Fruit fly (Drosophila melanogaster) whole organism, wandering third instar larva: ENCODE measurements around the gene nau.

Experiments used
- CG32264 ChIP-seq: fragments of 200-800 bp; sonication (Bioruptor generic); optimal IDR thresholded peaks from 2 replicates; lab custom pipeline; 2016; ENCODE audit warnings: missing biosample characterization, missing genetic modification characterization
- CG9705 ChIP-seq: fragments of 200-800 bp; sonication (Bioruptor generic); optimal IDR thresholded peaks from 2 replicates; lab custom pipeline; 2018; ENCODE audit warnings: missing biosample characterization, mild to moderate bottlenecking, missing genetic modification characterization
- CrebA ChIP-seq: fragments of 200-800 bp; sonication (Bioruptor generic); optimal IDR thresholded peaks from 2 replicates; lab custom pipeline; 2016; ENCODE audit warnings: missing biosample characterization, mild to moderate bottlenecking, missing genetic modification characterization, borderline replicate concordance
- Hr78 ChIP-seq: fragments of >200 bp; optimal IDR thresholded peaks from 2 replicates; lab custom pipeline; 2017; ENCODE audit warnings: missing biosample characterization, missing genetic modification characterization
- Hr83 ChIP-seq: fragments of 200-300 bp; sonication (Bioruptor generic); optimal IDR thresholded peaks from 2 replicates; lab custom pipeline; 2016; ENCODE audit warnings: missing biosample characterization, mild to moderate bottlenecking, missing genetic modification characterization, moderate library complexity; ENCODE audit not compliant: poor library complexity, severe bottlenecking
- Jra ChIP-seq: sonication (Bioruptor generic); optimal IDR thresholded peaks from 2 replicates; lab custom pipeline; 2016; ENCODE audit warnings: missing biosample characterization, missing genetic modification characterization
- Mio ChIP-seq: sonication (Bioruptor generic); optimal IDR thresholded peaks from 2 replicates; lab custom pipeline; 2016; ENCODE audit warnings: missing biosample characterization, missing genetic modification characterization
- Myc ChIP-seq: fragments of >200 bp; optimal IDR thresholded peaks from 2 replicates; lab custom pipeline; 2017
- N ChIP-seq: fragments of >200 bp; optimal IDR thresholded peaks from 2 replicates; lab custom pipeline; 2018; ENCODE audit warnings: missing biosample characterization, missing external identifiers, missing genetic modification characterization
- OdsH ChIP-seq: fragments of 200-800 bp; sonication (Bioruptor generic); optimal IDR thresholded peaks from 2 replicates; lab custom pipeline; 2016; ENCODE audit warnings: missing biosample characterization, mild to moderate bottlenecking, missing genetic modification characterization
- Rel ChIP-seq, 2 experiments: fragments of 200-800 bp; sonication (Bioruptor generic) in 1 of 2; optimal IDR thresholded peaks; 2 replicates in 1 of 2; 3 replicates in 1 of 2; lab custom pipeline; 2016 to 2019; ENCODE audit warnings: mild to moderate bottlenecking in 2 of 2, missing biosample characterization in 2 of 2, missing genetic modification characterization in 2 of 2, moderate library complexity in 1 of 2
- Sp1 ChIP-seq: fragments of 200-800 bp; sonication (Bioruptor generic); optimal IDR thresholded peaks from 3 replicates; lab custom pipeline; 2019; ENCODE audit warnings: missing biosample characterization, mild to moderate bottlenecking, missing genetic modification characterization, moderate library complexity
- Vsx2 ChIP-seq: fragments of 200-300, 225-300 bp; sonication (Bioruptor generic); optimal IDR thresholded peaks from 2 replicates; lab custom pipeline; 2018; ENCODE audit warnings: missing biosample characterization, missing genetic modification characterization; ENCODE audit not compliant: partially characterized antibody
- br ChIP-seq: fragments of 200-800 bp; sonication (Bioruptor generic); optimal IDR thresholded peaks from 2 replicates; lab custom pipeline; 2016; ENCODE audit warnings: missing biosample characterization, missing genetic modification characterization
- brk ChIP-seq: fragments of 200-800 bp; sonication (Bioruptor generic); optimal IDR thresholded peaks from 2 replicates; lab custom pipeline; 2016; ENCODE audit warnings: missing biosample characterization, mild to moderate bottlenecking, missing genetic modification characterization
- dl ChIP-seq, 2 experiments: fragments of 175-275, 200-275 bp in 1 of 2; fragments of 200-275 bp in 1 of 2; sonication (Bioruptor generic); optimal IDR thresholded peaks; lab custom pipeline; 2018; ENCODE audit warnings: mild to moderate bottlenecking in 2 of 2, missing biosample characterization in 2 of 2, missing genetic modification characterization in 2 of 2, moderate library complexity in 2 of 2; ENCODE audit not compliant: partially characterized antibody in 2 of 2, insufficient read depth in 1 of 2
- dmrt93B ChIP-seq: fragments of 200-800 bp; sonication (Bioruptor generic); optimal IDR thresholded peaks from 2 replicates; lab custom pipeline; 2018; ENCODE audit warnings: missing biosample characterization, mild to moderate bottlenecking, missing genetic modification characterization
- dsf ChIP-seq: sonication (Bioruptor generic); optimal IDR thresholded peaks from 2 replicates; lab custom pipeline; 2016; ENCODE audit warnings: missing biosample characterization, missing genetic modification characterization, borderline replicate concordance
- foxo ChIP-seq, 2 experiments: fragments of 200-800 bp; sonication (Bioruptor generic); optimal IDR thresholded peaks; 2 replicates in 1 of 2; 3 replicates in 1 of 2; lab custom pipeline; 2016 to 2017; ENCODE audit warnings: missing biosample characterization in 2 of 2, missing genetic modification characterization in 2 of 2
- fru ChIP-seq: fragments of 200-800 bp; sonication (Bioruptor generic); optimal IDR thresholded peaks from 3 replicates; lab custom pipeline; 2016; ENCODE audit warnings: missing biosample characterization, mild to moderate bottlenecking, missing genetic modification characterization
- jim ChIP-seq: fragments of 175-275, 200-325 bp; sonication (Bioruptor generic); optimal IDR thresholded peaks from 2 replicates; lab custom pipeline; 2016; ENCODE audit warnings: missing biosample characterization, mild to moderate bottlenecking, missing genetic modification characterization
- lola ChIP-seq: fragments of >200 bp; optimal IDR thresholded peaks from 2 replicates; lab custom pipeline; 2017; ENCODE audit warnings: missing biosample characterization, missing genetic modification characterization
- pan ChIP-seq: fragments of >200 bp; optimal IDR thresholded peaks from 2 replicates; lab custom pipeline; 2017
- psq ChIP-seq: fragments of 200-800 bp; sonication (Bioruptor generic); optimal IDR thresholded peaks from 3 replicates; lab custom pipeline; 2017; ENCODE audit warnings: missing biosample characterization, mild to moderate bottlenecking, missing genetic modification characterization, moderate library complexity
- rgr ChIP-seq: fragments of 200-800 bp; sonication (Bioruptor generic); optimal IDR thresholded peaks from 3 replicates; lab custom pipeline; 2016; ENCODE audit warnings: missing biosample characterization, mild to moderate bottlenecking, missing genetic modification characterization
- sage ChIP-seq: fragments of 200-800 bp; sonication (Bioruptor generic); optimal IDR thresholded peaks from 2 replicates; lab custom pipeline; 2016; ENCODE audit warnings: missing biosample characterization, mild to moderate bottlenecking, missing genetic modification characterization
- sv ChIP-seq: fragments of 200-800 bp; sonication (Bioruptor generic); optimal IDR thresholded peaks from 3 replicates; lab custom pipeline; 2016; ENCODE audit warnings: missing biosample characterization, missing genetic modification characterization
- usp ChIP-seq: fragments of >200 bp; optimal IDR thresholded peaks from 2 replicates; lab custom pipeline; 2017; ENCODE audit warnings: missing biosample characterization, missing genetic modification characterization

Gene nau

dm6 chr3R:23696145-23696544 is 22.0 kb downstream of the nau start, which contains the start of gene CG10252:
TSS of gene CG10252 (minus strand) at chr3R:23696245.
- no peak for TF ChIP-seq Jra (GFP tag; lab: Kevin White, UChicago)
- no peak for TF ChIP-seq Hr83 (GFP tag; lab: Kevin White, UChicago)
- TF ChIP-seq Sp1: no peak
- no peak for TF ChIP-seq CG32264
- no peak for TF ChIP-seq dsf (GFP tag; lab: Kevin White, UChicago)
- no peak for TF ChIP-seq dl (GFP tag; optimal IDR thresholded peaks at IDR 0.05; lab: Kevin White, UChicago; ENCODE audit: insufficient read depth in 1 of 2, partially characterized antibody in 2 of 2)
- no peak for TF ChIP-seq OdsH (GFP tag; lab: Kevin White, UChicago)
- TF ChIP-seq CG9705 (GFP tag; lab: Kevin White, UChicago): no peak
- TF ChIP-seq fru: no peak
- no peak for TF ChIP-seq sage (GFP tag; lab: Kevin White, UChicago)
- no peak for TF ChIP-seq pan (lab: Kevin White, UChicago)
- TF ChIP-seq CrebA (GFP tag; lab: Kevin White, UChicago): no peak
- TF ChIP-seq usp (GFP tag; lab: Kevin White, UChicago): no peak

DNA sequence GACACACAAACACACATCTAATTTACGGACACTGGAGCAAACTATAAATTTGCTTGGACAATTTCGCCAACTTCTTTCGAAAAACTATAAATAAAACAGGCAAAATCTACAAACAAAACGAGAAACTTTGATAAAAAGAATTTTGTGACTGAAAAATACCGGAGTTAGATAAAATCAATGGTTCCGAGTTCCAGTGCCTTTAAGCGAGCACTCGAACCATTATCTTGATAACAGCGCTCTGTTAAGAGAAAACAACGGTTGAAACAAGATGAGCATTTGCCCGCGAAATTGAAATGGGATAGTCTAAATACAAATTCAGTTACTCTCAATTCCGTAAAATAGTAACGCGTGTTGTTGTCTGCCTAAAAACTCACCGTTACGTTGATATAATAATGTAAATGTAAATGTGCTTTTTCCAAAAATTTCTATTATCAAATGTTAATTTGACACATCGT is 23.6 kb downstream of the nau start, which contains the start of gene CG10254:
TSS of gene CG10254 (minus strand) at position 405 of the 455 bp plus-strand sequence.
- TF ChIP-seq Rel (GFP tag; optimal IDR thresholded peaks at IDR 0.05; lab: Kevin White, UChicago): no peak
- no peak for TF ChIP-seq Rel (tag; optimal IDR thresholded peaks at IDR 0.05; lab: Kevin White, UChicago)
- TF ChIP-seq sage (GFP tag; lab: Kevin White, UChicago): no peak
- no peak for TF ChIP-seq jim
- no peak for TF ChIP-seq sv
- TF ChIP-seq psq (GFP tag; lab: Kevin White, UChicago): no peak
- TF ChIP-seq CG32264: no peak
- no peak for TF ChIP-seq rgr
- TF ChIP-seq Mio: no peak
- TF ChIP-seq Hr83 (GFP tag; lab: Kevin White, UChicago): no peak
- no peak for TF ChIP-seq foxo (GFP tag; optimal IDR thresholded peaks at IDR 0.05; lab: Kevin White, UChicago)
- TF ChIP-seq brk (GFP tag; lab: Kevin White, UChicago): no peak
- no peak for TF ChIP-seq usp (GFP tag; lab: Kevin White, UChicago)
- TF ChIP-seq Jra (GFP tag; lab: Kevin White, UChicago): no peak
- TF ChIP-seq Hr78: no peak
- no peak for TF ChIP-seq Vsx2
- TF ChIP-seq Sp1: no peak
- TF ChIP-seq, all 38 proteins: peak for 0

DNA sequence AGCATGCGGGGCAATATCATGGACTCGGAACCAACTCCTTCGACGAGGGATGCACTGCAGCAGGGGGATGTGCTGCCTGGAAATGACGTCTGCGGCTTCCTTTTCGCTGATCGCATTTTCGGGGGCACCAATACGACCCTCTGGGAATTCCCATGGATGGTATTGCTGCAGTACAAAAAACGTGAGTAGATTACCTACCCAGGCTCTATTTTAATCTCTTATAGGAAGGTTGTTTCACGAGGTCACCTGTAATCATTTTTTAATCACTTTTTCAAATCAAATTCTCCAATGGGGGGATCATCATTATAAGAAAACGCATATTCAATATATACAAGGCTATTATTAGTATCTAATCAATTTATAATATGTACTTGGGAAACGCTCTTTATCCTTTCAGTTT is 31.2 kb downstream of the nau start:
- TF ChIP-seq Rel (GFP tag; optimal IDR thresholded peaks at IDR 0.05; lab: Kevin White, UChicago) (no peak), Rel (tag; optimal IDR thresholded peaks at IDR 0.05; lab: Kevin White, UChicago) (peak; percentile 86), psq (GFP tag; lab: Kevin White, UChicago) (no peak)
- TF ChIP-seq, all 38 proteins: peak for 1

DNA sequence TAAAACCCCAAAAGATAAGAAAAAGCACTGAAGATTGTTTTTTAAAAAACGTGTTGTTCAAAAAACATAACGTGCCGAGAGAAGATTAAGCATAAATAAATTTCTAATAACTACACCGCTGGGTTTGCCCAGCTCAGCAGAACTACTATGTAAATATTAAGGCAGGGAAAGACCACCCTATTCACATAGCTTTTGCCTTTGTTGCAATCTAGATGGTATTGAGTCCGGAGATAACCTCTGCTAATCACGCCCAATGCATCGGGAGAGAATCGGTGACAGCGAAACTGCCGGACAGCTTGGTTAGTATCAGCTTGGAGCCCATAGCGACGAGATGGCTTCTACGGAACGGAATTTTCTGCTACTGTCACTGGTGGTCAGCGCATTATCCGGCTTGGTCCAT is 32.2 kb downstream of the nau start, which contains the start of gene SPE:
TSS of gene SPE (plus strand) at position 301 of the 400 bp plus-strand sequence.
- TF ChIP-seq CrebA (GFP tag; lab: Kevin White, UChicago): no peak
- TF ChIP-seq Rel (GFP tag; optimal IDR thresholded peaks at IDR 0.05; lab: Kevin White, UChicago): no peak
- TF ChIP-seq Rel (tag; optimal IDR thresholded peaks at IDR 0.05; lab: Kevin White, UChicago): peak; percentile 68
- TF ChIP-seq, all 38 proteins: peak for 1

- TF ChIP-seq OdsH (GFP tag; lab: Kevin White, UChicago) (no peak), lola (no peak), Sp1 (no peak), dl (GFP tag; optimal IDR thresholded peaks at IDR 0.05; lab: Kevin White, UChicago; ENCODE audit: insufficient read depth in 1 of 2, partially characterized antibody in 2 of 2) (no peak), brk (GFP tag; lab: Kevin White, UChicago) (no peak), dsf (GFP tag; lab: Kevin White, UChicago) (no peak), Vsx2 (no peak), Mio (no peak), pan (lab: Kevin White, UChicago) (no peak), Jra (GFP tag; lab: Kevin White, UChicago) (no peak), N (GFP tag; lab: Kevin White, UChicago) (no peak), Myc (lab: Kevin White, UChicago) (no peak)
Measured at dm6 chr3R:23683757-23684156, 34.4 kb downstream of the nau start, which contains the start of gene CG18754. TSS of gene CG18754 (plus strand) at chr3R:23684057.

DNA sequence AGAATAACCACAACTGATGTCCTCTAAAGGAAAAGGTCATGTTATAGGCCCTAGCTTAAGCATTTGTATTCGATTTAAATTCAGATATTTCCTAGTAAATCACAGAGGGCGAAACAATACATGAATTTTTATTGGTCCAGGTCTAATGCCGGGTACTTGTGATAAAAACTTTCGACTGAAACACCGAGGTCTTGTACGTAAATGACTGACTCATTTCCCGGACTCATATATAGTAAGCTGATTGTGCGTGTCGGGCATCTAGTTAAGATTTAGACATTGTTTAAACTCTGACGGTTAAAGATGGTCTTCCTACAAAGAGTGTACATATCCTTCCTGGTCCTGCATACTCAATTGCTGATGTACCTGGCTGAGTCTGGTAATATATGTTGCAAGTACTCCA is 36.0 kb downstream of the nau start, which contains the start of gene CG16710:
TSS of gene CG16710 (plus strand) at position 301 of the 400 bp plus-strand sequence.
- TF ChIP-seq usp (GFP tag; lab: Kevin White, UChicago): no peak
- TF ChIP-seq dsf (GFP tag; lab: Kevin White, UChicago): no peak
- no peak for TF ChIP-seq sage (GFP tag; lab: Kevin White, UChicago)
- TF ChIP-seq br: no peak
- TF ChIP-seq CrebA (GFP tag; lab: Kevin White, UChicago): no peak
- no peak for TF ChIP-seq dmrt93B (GFP tag; lab: Kevin White, UChicago)
- no peak for TF ChIP-seq Mio
- TF ChIP-seq N (GFP tag; lab: Kevin White, UChicago): no peak
